1 worm cellular context compared by ENCODE assay signal in the genomic region with DNA sequence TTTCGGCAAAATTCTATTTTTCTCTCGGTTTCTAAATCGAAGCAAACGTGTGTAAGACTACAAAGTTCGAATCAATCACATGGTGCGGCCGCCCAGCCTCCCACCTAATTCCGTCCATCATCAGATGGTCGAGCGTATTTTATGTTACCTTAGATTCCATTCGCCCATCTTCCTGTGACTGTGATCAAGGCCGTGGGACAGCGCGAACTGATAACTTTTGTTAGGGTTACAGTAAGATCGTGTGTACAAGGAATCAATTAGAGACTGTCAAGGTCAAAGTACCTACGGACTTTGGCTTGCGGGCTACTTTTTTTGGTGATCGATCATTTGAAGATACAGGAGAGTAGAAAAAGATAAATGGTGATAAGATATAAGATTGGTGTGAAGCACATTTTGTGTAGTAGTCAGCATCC.
A peak's percentile ranks its signal among the peaks of the same experiment; 100 is the strongest.
TF ChIP-seq lines count a peak whose summit lies in the region.

No protein-coding gene starts in this region.

TF ChIP-seq in whole organism, L1 larva, 84 proteins besides CTCF, POLR2A, EP300 and RAD21 (continued from another document):
- TF ChIP-seq nhr-90 (tag; optimal IDR thresholded peaks at IDR 0.05; lab: Kevin White, UChicago; ENCODE audit: poor library complexity) (peak; percentile 89), snu-23 (GFP tag; optimal IDR thresholded peaks at IDR 0.05; lab: Kevin White, UChicago) (peak; percentile 92), nhr-20 (tag; optimal IDR thresholded peaks at IDR 0.05; lab: Kevin White, UChicago) (peak; percentile 99), aly-2 (tag; optimal IDR thresholded peaks at IDR 0.05; lab: Kevin White, UChicago) (no peak), ceh-8 (GFP tag; optimal IDR thresholded peaks at IDR 0.05; lab: Kevin White, UChicago) (no peak), mdl-1 (tag; optimal IDR thresholded peaks at IDR 0.05; lab: Kevin White, UChicago) (peak in 1 of 2 experiments; percentile 91)
TF ChIP-seq in whole organism, L1 larva: peak in this region for 35.
